Worm (Caenorhabditis elegans): ENCODE data around the gene F58H7.5.

DNA sequence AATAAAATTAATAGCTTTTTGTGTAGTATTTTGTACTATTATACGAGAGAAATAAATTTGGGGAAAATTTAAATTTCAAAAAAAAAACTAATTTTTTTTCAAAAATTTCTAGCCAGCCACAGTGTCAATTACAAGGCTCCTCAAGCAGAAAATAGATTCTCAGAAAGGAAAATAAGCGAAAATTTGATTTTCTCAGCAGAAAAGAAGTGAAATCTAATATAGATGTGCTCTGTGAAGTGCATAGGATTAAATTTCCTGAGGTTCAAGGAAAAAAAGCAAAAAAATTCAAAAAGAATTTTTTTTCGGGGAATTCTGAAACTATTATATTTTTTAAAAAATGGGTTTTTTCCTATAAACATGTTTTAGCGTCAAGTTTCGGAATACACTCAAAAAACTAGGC lies 7.7 kb downstream of the F58H7.5 start:
- no peak for TF ChIP-seq ref-1 (GFP tag; conservative IDR thresholded peaks at IDR 0.05)
- TF ChIP-seq med-1 (GFP tag; optimal IDR thresholded peaks at IDR 0.05; ENCODE audit: insufficient read depth): no peak

Measured in whole organism, midembryonic.